Fruit fly (Drosophila melanogaster) S2 (cell line): ENCODE measurements around the gene Est-P.

Experiments
- CG8478 ChIP-seq: fragments of >200 bp; optimal IDR thresholded peaks from 2 replicates; lab custom pipeline; 2018
- CTCF ChIP-seq, 2 experiments: fragments of >200 bp; optimal IDR thresholded peaks; 2 replicates each; lab custom pipeline; 2018

dm6 chr3L:12227219-12227618 is 36.7 kb downstream of the Est-P start:
- TF ChIP-seq CTCF (optimal IDR thresholded peaks at IDR 0.05; lab: Kevin White, UChicago) (no peak), CG8478 (lab: Kevin White, UChicago) (no peak)
